Worm (Caenorhabditis elegans) whole organism, L3 larva: Measurements from ENCODE around the gene duxl-1.
"Not testable (repeated sequence)": the region's sequence is repeated elsewhere in the genome, so short reads cannot be mapped to it uniquely, and the experiment has no call there.

Experiments used
- ZK546.5 ChIP-seq: sonication (generic microtip); optimal IDR thresholded peaks from 2 replicates; lab custom pipeline; 2017; ENCODE audit warnings: missing biosample characterization, missing genetic modification characterization
- aly-2 ChIP-seq: fragments of 150-350 bp; optimal IDR thresholded peaks from 2 replicates; lab custom pipeline; 2014; ENCODE audit warnings: missing biosample characterization, missing genetic modification characterization
- ama-1 ChIP-seq: fragments of 150-350 bp; optimal IDR thresholded peaks from 2 replicates; lab custom pipeline; 2018
- ceh-28 ChIP-seq: fragments of 150-350 bp; optimal IDR thresholded peaks from 2 replicates; lab custom pipeline; 2014; ENCODE audit warnings: missing biosample characterization, missing genetic modification reagents, missing genetic modification characterization
- ceh-82 ChIP-seq: fragments of 150-350 bp; optimal IDR thresholded peaks from 2 replicates; lab custom pipeline; 2014; ENCODE audit warnings: missing biosample characterization, missing genetic modification characterization
- daf-12 ChIP-seq: fragments of 150-350 bp; optimal IDR thresholded peaks from 2 replicates; lab custom pipeline; 2014; ENCODE audit warnings: missing biosample characterization, missing genetic modification reagents, missing genetic modification characterization
- egl-5 ChIP-seq: fragments of 150-350 bp; optimal IDR thresholded peaks from 2 replicates; lab custom pipeline; 2017; ENCODE audit warnings: missing biosample characterization, missing genetic modification reagents, missing genetic modification characterization, inconsistent platforms
- elt-1 ChIP-seq: fragments of 150-350 bp; optimal IDR thresholded peaks from 2 replicates; lab custom pipeline; 2014; ENCODE audit warnings: missing biosample characterization, missing genetic modification characterization
- elt-2 ChIP-seq: sonication (generic microtip); optimal IDR thresholded peaks from 2 replicates; lab custom pipeline; 2016; ENCODE audit warnings: missing genetic modification reagents, mild to moderate bottlenecking, missing genetic modification characterization, missing compliant biosample characterization
- elt-3 ChIP-seq, 3 experiments: fragments of 150-350 bp in 1 of 3; sonication (generic microtip) in 2 of 3; optimal IDR thresholded peaks; 2 replicates in 2 of 3; 4 replicates in 1 of 3; lab custom pipeline; 2014 to 2017; ENCODE audit warnings: missing biosample characterization in 3 of 3, missing genetic modification characterization in 3 of 3
- eor-1 ChIP-seq, 2 experiments: fragments of 150-350 bp; optimal IDR thresholded peaks; 2 replicates each; lab custom pipeline; 2014 to 2018; ENCODE audit warnings: missing biosample characterization in 2 of 2, missing genetic modification characterization in 2 of 2
- fkh-2 ChIP-seq: fragments of 150-350 bp; optimal IDR thresholded peaks from 2 replicates; lab custom pipeline; 2014; ENCODE audit warnings: missing biosample characterization, missing genetic modification reagents, missing genetic modification characterization
- hmg-11 ChIP-seq: sonication (generic microtip); optimal IDR thresholded peaks from 2 replicates; lab custom pipeline; 2016; ENCODE audit warnings: missing genetic modification characterization, missing compliant biosample characterization
- jun-1 ChIP-seq: fragments of 150-350 bp; optimal IDR thresholded peaks from 2 replicates; lab custom pipeline; 2014; ENCODE audit warnings: missing biosample characterization, missing genetic modification reagents, missing genetic modification characterization
- lin-39 ChIP-seq: fragments of 150-350 bp; optimal IDR thresholded peaks from 2 replicates; lab custom pipeline; 2018; ENCODE audit warnings: missing biosample characterization, missing genetic modification reagents, missing genetic modification characterization
- lsy-12 ChIP-seq: sonication (generic microtip); optimal IDR thresholded peaks from 2 replicates; lab custom pipeline; 2016; ENCODE audit warnings: mild to moderate bottlenecking, missing genetic modification characterization, missing compliant biosample characterization
- mdl-1 ChIP-seq: fragments of 150-350 bp; optimal IDR thresholded peaks from 2 replicates; lab custom pipeline; 2014; ENCODE audit warnings: missing biosample characterization, missing genetic modification characterization
- mml-1 ChIP-seq: fragments of 150-350 bp; sonication (generic microtip); optimal IDR thresholded peaks from 3 replicates; lab custom pipeline; 2014; ENCODE audit warnings: missing biosample characterization, missing genetic modification characterization
- nfya-1 ChIP-seq: sonication (generic microtip); optimal IDR thresholded peaks from 2 replicates; lab custom pipeline; 2017; ENCODE audit warnings: missing genetic modification characterization, mild to moderate bottlenecking, missing compliant biosample characterization, antibody characterized with exemption, moderate library complexity; ENCODE audit not compliant: insufficient read depth
- nhr-11 ChIP-seq: fragments of 150-350 bp; optimal IDR thresholded peaks from 2 replicates; lab custom pipeline; 2014; ENCODE audit warnings: missing biosample characterization, missing genetic modification characterization
- nhr-237 ChIP-seq: fragments of 150-350 bp; optimal IDR thresholded peaks from 2 replicates; lab custom pipeline; 2014; ENCODE audit warnings: missing biosample characterization, missing genetic modification characterization
- nhr-43 ChIP-seq: sonication (generic microtip); optimal IDR thresholded peaks from 2 replicates; lab custom pipeline; 2016; ENCODE audit warnings: mild to moderate bottlenecking, missing genetic modification characterization, missing compliant biosample characterization; ENCODE audit not compliant: poor library complexity, severe bottlenecking
- nhr-67 ChIP-seq: fragments of 150-350 bp; optimal IDR thresholded peaks from 2 replicates; lab custom pipeline; 2014; ENCODE audit warnings: missing biosample characterization, missing genetic modification characterization
- nhr-77 ChIP-seq: fragments of 150-350 bp; optimal IDR thresholded peaks from 2 replicates; lab custom pipeline; 2014; ENCODE audit warnings: missing biosample characterization, missing genetic modification characterization
- pha-4 ChIP-seq: fragments of 150-350 bp; optimal IDR thresholded peaks from 2 replicates; lab custom pipeline; 2014; ENCODE audit warnings: missing biosample characterization, missing genetic modification reagents, missing genetic modification characterization
- pqm-1 ChIP-seq: fragments of 150-350 bp; optimal IDR thresholded peaks from 2 replicates; lab custom pipeline; 2017; ENCODE audit warnings: missing biosample characterization, missing genetic modification characterization, inconsistent platforms
- sea-2 ChIP-seq: fragments of 150-350 bp; sonication (generic microtip); optimal IDR thresholded peaks from 4 replicates; lab custom pipeline; 2014; ENCODE audit warnings: missing biosample characterization, missing genetic modification reagents, missing genetic modification characterization
- skn-1 ChIP-seq: fragments of 150-350 bp; optimal IDR thresholded peaks from 2 replicates; lab custom pipeline; 2014; ENCODE audit warnings: missing biosample characterization, missing genetic modification characterization
- snpc-4 ChIP-seq: fragments of 150-350 bp; optimal IDR thresholded peaks from 2 replicates; lab custom pipeline; 2014; ENCODE audit warnings: missing biosample characterization, missing genetic modification characterization
- tbx-2 ChIP-seq: sonication (generic microtip); optimal IDR thresholded peaks from 2 replicates; lab custom pipeline; 2016; ENCODE audit warnings: mild to moderate bottlenecking, missing genetic modification characterization, missing compliant biosample characterization
- unc-62 ChIP-seq: fragments of 150-350 bp; sonication (generic microtip); optimal IDR thresholded peaks from 4 replicates; lab custom pipeline; 2014; ENCODE audit warnings: missing biosample characterization, missing genetic modification reagents, missing genetic modification characterization
- zag-1 ChIP-seq: fragments of 150-350 bp; optimal IDR thresholded peaks from 2 replicates; lab custom pipeline; 2014; ENCODE audit warnings: missing biosample characterization, missing genetic modification characterization
- ztf-11 ChIP-seq: fragments of 150-350 bp; optimal IDR thresholded peaks from 2 replicates; lab custom pipeline; 2014; ENCODE audit warnings: missing biosample characterization, missing genetic modification characterization
- ztf-4 ChIP-seq: fragments of 150-350 bp; optimal IDR thresholded peaks from 2 replicates; lab custom pipeline; 2014; ENCODE audit warnings: missing biosample characterization, missing genetic modification characterization

duxl-1 gene

ce11 chrII:1621795-1622194 lies 41.7 kb upstream of the duxl-1 start:
- TF ChIP-seq pha-4 (tag; lab: Kevin White, UChicago) = peak; percentile 65
- TF ChIP-seq snpc-4 (tag; lab: Kevin White, UChicago) = no peak
- TF ChIP-seq elt-2 (tag; lab: Kevin White, UChicago) = peak; percentile 93
- peak; percentile 84 for TF ChIP-seq pqm-1 (tag; lab: Kevin White, UChicago)
- no peak for TF ChIP-seq nhr-77
- no peak for TF ChIP-seq skn-1 (tag; lab: Kevin White, UChicago)
- peak; percentile 67 for TF ChIP-seq jun-1 (tag; lab: Kevin White, UChicago)

- TF ChIP-seq elt-1 (tag; lab: Kevin White, UChicago) (no peak), nhr-237 (tag; lab: Kevin White, UChicago) (no peak), ama-1 (lab: Kevin White, UChicago) (no peak), unc-62 (no peak), mml-1 (tag; lab: Kevin White, UChicago) (no peak), fkh-2 (tag; lab: Kevin White, UChicago) (no peak), snpc-4 (tag; lab: Kevin White, UChicago) (no peak), elt-3 (tag; optimal IDR thresholded peaks at IDR 0.05; lab: Kevin White, UChicago) (no peak), aly-2 (tag; lab: Kevin White, UChicago) (no peak), nhr-11 (no peak), ceh-28 (tag; lab: Kevin White, UChicago) (no peak), jun-1 (tag; lab: Kevin White, UChicago) (no peak), lin-39 (no peak), egl-5 (tag; lab: Kevin White, UChicago) (no peak), ztf-4 (tag; lab: Kevin White, UChicago) (no peak), elt-2 (tag; lab: Kevin White, UChicago) (no peak), lsy-12 (tag; lab: Kevin White, UChicago) (no peak), ZK546.5 (tag; lab: Kevin White, UChicago) (no peak), eor-1 (tag; optimal IDR thresholded peaks at IDR 0.05; lab: Kevin White, UChicago) (no peak)
These were observed 38.9 kb upstream of the duxl-1 start, which contains the start of gene fbxa-160 for ce11 chrII:1624572-1624971. fbxa-160 (minus strand) TSS chrII:1624672.

- TF ChIP-seq skn-1 (tag; lab: Kevin White, UChicago) = no peak
- no peak for TF ChIP-seq elt-3 (tag; optimal IDR thresholded peaks at IDR 0.05; lab: Kevin White, UChicago)
These were observed 37.8 kb upstream of the duxl-1 start, which contains the start of gene C08E3.14 for ce11 chrII:1625666-1626065. C08E3.14 (plus strand) TSS chrII:1625966.

- TF ChIP-seq ZK546.5 (tag; lab: Kevin White, UChicago); elt-3 (tag; optimal IDR thresholded peaks at IDR 0.05; lab: Kevin White, UChicago); zag-1 (tag; lab: Kevin White, UChicago): not testable (repeated sequence)
These were observed 35.7 kb upstream of the duxl-1 start, which contains the start of gene C08E3.15 for ce11 chrII:1627783-1628182. C08E3.15 (minus strand) TSS chrII:1627883.

ce11 chrII:1632216-1632615 lies 31.3 kb upstream of the duxl-1 start, which contains the start of gene C08E3.13:
C08E3.13 (minus strand) TSS chrII:1632316.
- TF ChIP-seq elt-2 (tag; lab: Kevin White, UChicago); mdl-1; ztf-11 (tag; lab: Kevin White, UChicago): not testable (repeated sequence)

- TF ChIP-seq hmg-11 (tag; lab: Kevin White, UChicago); nhr-11; ceh-82 (tag; lab: Kevin White, UChicago): not testable (repeated sequence)
These were observed 30.0 kb upstream of the duxl-1 start, which contains the start of gene C08E3.1 for ce11 chrII:1633490-1633889. C08E3.1 (plus strand) TSS chrII:1633790.

ce11 chrII:1635969-1636368 lies 27.5 kb upstream of the duxl-1 start:
- no peak for TF ChIP-seq nhr-43 (tag; lab: Kevin White, UChicago)
- TF ChIP-seq ceh-82 (tag; lab: Kevin White, UChicago) = no peak
- TF ChIP-seq pqm-1 (tag; lab: Kevin White, UChicago) = peak; percentile 47
- peak; percentile 70 for TF ChIP-seq elt-2 (tag; lab: Kevin White, UChicago)
- TF ChIP-seq sea-2 (GFP tag; lab: Kevin White, UChicago) = no peak
- TF ChIP-seq eor-1 (tag; optimal IDR thresholded peaks at IDR 0.05; lab: Kevin White, UChicago) = no peak
- TF ChIP-seq nhr-77 = no peak
- TF ChIP-seq nhr-67 = no peak
- no peak for TF ChIP-seq daf-12 (tag; lab: Kevin White, UChicago)
- no peak for TF ChIP-seq pha-4 (tag; lab: Kevin White, UChicago)
- TF ChIP-seq nhr-237 (tag; lab: Kevin White, UChicago) = no peak
- TF ChIP-seq nfya-1 (tag; lab: Kevin White, UChicago) = no peak
- no peak for TF ChIP-seq tbx-2 (tag; lab: Kevin White, UChicago)
